Worm (Caenorhabditis elegans) whole organism, L1 larva: Measurements from ENCODE around the gene lgc-31.

Experiments used
- Y116A8C.19 ChIP-seq: sonication (generic microtip); optimal IDR thresholded peaks from 2 replicates; lab custom pipeline; 2016; ENCODE audit warnings: missing compliant biosample characterization, missing genetic modification characterization, borderline replicate concordance
- aha-1 ChIP-seq: fragments of 150-350 bp; optimal IDR thresholded peaks from 2 replicates; lab custom pipeline; 2014; ENCODE audit warnings: missing biosample characterization, missing genetic modification characterization
- ama-1 ChIP-seq: fragments of 150-350 bp; optimal IDR thresholded peaks from 2 replicates; lab custom pipeline; 2014
- blmp-1 ChIP-seq: fragments of 150-350 bp; optimal IDR thresholded peaks from 2 replicates; lab custom pipeline; 2014; ENCODE audit warnings: missing biosample characterization, missing genetic modification characterization
- egl-27 ChIP-seq, 2 experiments: fragments of 150-350 bp in 1 of 2; sonication (generic microtip); optimal IDR thresholded peaks; 3 replicates each; lab custom pipeline; 2017 to 2018; ENCODE audit warnings: missing biosample characterization in 2 of 2, missing genetic modification characterization in 2 of 2, missing genetic modification reagents in 2 of 2
- elt-3 ChIP-seq, 6 experiments: fragments of 150-350 bp in 1 of 6; sonication (generic microtip); optimal IDR thresholded peaks; 2 replicates each; lab custom pipeline; 2017 to 2018; ENCODE audit warnings: missing biosample characterization in 6 of 6, missing genetic modification characterization in 6 of 6, inconsistent platforms in 1 of 6
- fos-1 ChIP-seq: fragments of 150-350 bp; optimal IDR thresholded peaks from 2 replicates; lab custom pipeline; 2014; ENCODE audit warnings: missing biosample characterization, missing genetic modification characterization
- pax-3 ChIP-seq: fragments of 200-800 bp; sonication (Bioruptor generic); optimal IDR thresholded peaks from 2 replicates; lab custom pipeline; 2018; ENCODE audit warnings: mild to moderate bottlenecking, missing genetic modification characterization, moderate library complexity, missing compliant biosample characterization
- snpc-4 ChIP-seq: fragments of 150-350 bp; optimal IDR thresholded peaks from 2 replicates; lab custom pipeline; 2014; ENCODE audit warnings: missing biosample characterization, missing genetic modification characterization
- snu-23 ChIP-seq: sonication (generic microtip); optimal IDR thresholded peaks from 2 replicates; lab custom pipeline; 2016; ENCODE audit warnings: missing genetic modification characterization, missing compliant biosample characterization
- unc-130 ChIP-seq: fragments of 150-350 bp; optimal IDR thresholded peaks from 2 replicates; lab custom pipeline; 2017; ENCODE audit warnings: missing biosample characterization, missing genetic modification characterization, inconsistent platforms
- vab-15 ChIP-seq: sonication (generic microtip); optimal IDR thresholded peaks from 2 replicates; lab custom pipeline; 2017; ENCODE audit warnings: missing genotype, mild to moderate bottlenecking, missing genetic modification characterization, missing compliant biosample characterization
- zag-1 ChIP-seq: fragments of 150-350 bp; optimal IDR thresholded peaks from 2 replicates; lab custom pipeline; 2014; ENCODE audit warnings: missing biosample characterization, missing genetic modification characterization
- ztf-11 ChIP-seq, 2 experiments: sonication (generic microtip); optimal IDR thresholded peaks; 2 replicates each; lab custom pipeline; 2016 to 2017; ENCODE audit warnings: missing genetic modification characterization in 2 of 2, missing biosample characterization in 1 of 2, missing compliant biosample characterization in 1 of 2

ce11 chrV:15511613-15512216 lies 10.1 kb downstream of the lgc-31 start, which contains the start of gene rpl-38:
- TF ChIP-seq elt-3 (tag; optimal IDR thresholded peaks at IDR 0.05; lab: Kevin White, UChicago) (peak in 3 of 6 experiments; percentile 55 to 68 (median 57)), ama-1 (lab: Kevin White, UChicago) (no peak), fos-1 (tag; lab: Kevin White, UChicago) (peak; percentile 68), unc-130 (peak; percentile 90), Y116A8C.19 (tag; lab: Kevin White, UChicago) (no peak), ztf-11 (tag; optimal IDR thresholded peaks at IDR 0.05; lab: Kevin White, UChicago) (peak in 1 of 2 experiments; percentile 18), vab-15 (tag; lab: Kevin White, UChicago) (peak; percentile 22), blmp-1 (tag; lab: Kevin White, UChicago) (no peak), pax-3 (tag; lab: Kevin White, UChicago) (no peak), egl-27 (tag; optimal IDR thresholded peaks at IDR 0.05; lab: Kevin White, UChicago) (no peak), aha-1 (tag; lab: Kevin White, UChicago) (peak; percentile 22), snpc-4 (tag; lab: Kevin White, UChicago) (peak; percentile 69), snu-23 (GFP tag; lab: Kevin White, UChicago) (peak; percentile 92), zag-1 (tag; lab: Kevin White, UChicago) (no peak)
